Fruit fly (Drosophila melanogaster) whole organism, wandering third instar larva: ENCODE measurements around the gene phtm.

Experiments
- Abd-B ChIP-seq: fragments of >200 bp; optimal IDR thresholded peaks from 2 replicates; lab custom pipeline; 2017; ENCODE audit warnings: missing biosample characterization, missing genetic modification characterization
- CG9705 ChIP-seq: fragments of 200-800 bp; sonication (Bioruptor generic); optimal IDR thresholded peaks from 2 replicates; lab custom pipeline; 2018; ENCODE audit warnings: missing biosample characterization, mild to moderate bottlenecking, missing genetic modification characterization
- Dfd ChIP-seq: fragments of >200 bp; optimal IDR thresholded peaks from 2 replicates; lab custom pipeline; 2017; ENCODE audit warnings: missing biosample characterization, missing genetic modification characterization
- Dif ChIP-seq: fragments of 200-275, 200-300 bp; sonication (Bioruptor generic); optimal IDR thresholded peaks from 2 replicates; lab custom pipeline; 2018; ENCODE audit warnings: missing biosample characterization, missing genetic modification characterization; ENCODE audit not compliant: partially characterized antibody
- GATAd ChIP-seq: sonication (Bioruptor generic); optimal IDR thresholded peaks from 2 replicates; lab custom pipeline; 2016; ENCODE audit warnings: missing biosample characterization, missing genetic modification characterization
- HLH106 ChIP-seq: fragments of 200-800 bp; optimal IDR thresholded peaks from 3 replicates; lab custom pipeline; 2019; ENCODE audit warnings: missing biosample characterization, mild to moderate bottlenecking, missing genetic modification characterization, moderate library complexity
- Hnf4 ChIP-seq: fragments of 200-800 bp; sonication (Bioruptor generic); optimal IDR thresholded peaks from 2 replicates; lab custom pipeline; 2016; ENCODE audit warnings: missing biosample characterization, mild to moderate bottlenecking, missing genetic modification characterization
- Hr78 ChIP-seq: fragments of >200 bp; optimal IDR thresholded peaks from 2 replicates; lab custom pipeline; 2017; ENCODE audit warnings: missing biosample characterization, missing genetic modification characterization
- Jra ChIP-seq: sonication (Bioruptor generic); optimal IDR thresholded peaks from 2 replicates; lab custom pipeline; 2016; ENCODE audit warnings: missing biosample characterization, missing genetic modification characterization
- Mio ChIP-seq: sonication (Bioruptor generic); optimal IDR thresholded peaks from 2 replicates; lab custom pipeline; 2016; ENCODE audit warnings: missing biosample characterization, missing genetic modification characterization
- Myc ChIP-seq: fragments of >200 bp; optimal IDR thresholded peaks from 2 replicates; lab custom pipeline; 2017
- N ChIP-seq: fragments of >200 bp; optimal IDR thresholded peaks from 2 replicates; lab custom pipeline; 2018; ENCODE audit warnings: missing biosample characterization, missing external identifiers, missing genetic modification characterization
- OdsH ChIP-seq: fragments of 200-800 bp; sonication (Bioruptor generic); optimal IDR thresholded peaks from 2 replicates; lab custom pipeline; 2016; ENCODE audit warnings: missing biosample characterization, mild to moderate bottlenecking, missing genetic modification characterization
- Rel ChIP-seq, 2 experiments: fragments of 200-800 bp; sonication (Bioruptor generic) in 1 of 2; optimal IDR thresholded peaks; 2 replicates in 1 of 2; 3 replicates in 1 of 2; lab custom pipeline; 2016 to 2019; ENCODE audit warnings: mild to moderate bottlenecking in 2 of 2, missing biosample characterization in 2 of 2, missing genetic modification characterization in 2 of 2, moderate library complexity in 1 of 2
- Sp1 ChIP-seq: fragments of 200-800 bp; sonication (Bioruptor generic); optimal IDR thresholded peaks from 3 replicates; lab custom pipeline; 2019; ENCODE audit warnings: missing biosample characterization, mild to moderate bottlenecking, missing genetic modification characterization, moderate library complexity
- Vsx2 ChIP-seq: fragments of 200-300, 225-300 bp; sonication (Bioruptor generic); optimal IDR thresholded peaks from 2 replicates; lab custom pipeline; 2018; ENCODE audit warnings: missing biosample characterization, missing genetic modification characterization; ENCODE audit not compliant: partially characterized antibody
- br ChIP-seq: fragments of 200-800 bp; sonication (Bioruptor generic); optimal IDR thresholded peaks from 2 replicates; lab custom pipeline; 2016; ENCODE audit warnings: missing biosample characterization, missing genetic modification characterization
- brk ChIP-seq: fragments of 200-800 bp; sonication (Bioruptor generic); optimal IDR thresholded peaks from 2 replicates; lab custom pipeline; 2016; ENCODE audit warnings: missing biosample characterization, mild to moderate bottlenecking, missing genetic modification characterization
- dmrt93B ChIP-seq: fragments of 200-800 bp; sonication (Bioruptor generic); optimal IDR thresholded peaks from 2 replicates; lab custom pipeline; 2018; ENCODE audit warnings: missing biosample characterization, mild to moderate bottlenecking, missing genetic modification characterization
- dsf ChIP-seq: sonication (Bioruptor generic); optimal IDR thresholded peaks from 2 replicates; lab custom pipeline; 2016; ENCODE audit warnings: missing biosample characterization, missing genetic modification characterization, borderline replicate concordance
- ey ChIP-seq: fragments of 200-800 bp; sonication (Bioruptor generic); optimal IDR thresholded peaks from 2 replicates; lab custom pipeline; 2016; ENCODE audit warnings: missing biosample characterization, missing genetic modification characterization
- fru ChIP-seq: fragments of 200-800 bp; sonication (Bioruptor generic); optimal IDR thresholded peaks from 3 replicates; lab custom pipeline; 2016; ENCODE audit warnings: missing biosample characterization, mild to moderate bottlenecking, missing genetic modification characterization
- h ChIP-seq: fragments of 200-800 bp; sonication (Bioruptor generic); optimal IDR thresholded peaks from 3 replicates; lab custom pipeline; 2016; ENCODE audit warnings: missing biosample characterization, mild to moderate bottlenecking, missing genetic modification characterization
- jim ChIP-seq: fragments of 175-275, 200-325 bp; sonication (Bioruptor generic); optimal IDR thresholded peaks from 2 replicates; lab custom pipeline; 2016; ENCODE audit warnings: missing biosample characterization, mild to moderate bottlenecking, missing genetic modification characterization
- pan ChIP-seq: fragments of >200 bp; optimal IDR thresholded peaks from 2 replicates; lab custom pipeline; 2017
- psq ChIP-seq: fragments of 200-800 bp; sonication (Bioruptor generic); optimal IDR thresholded peaks from 3 replicates; lab custom pipeline; 2017; ENCODE audit warnings: missing biosample characterization, mild to moderate bottlenecking, missing genetic modification characterization, moderate library complexity
- rgr ChIP-seq: fragments of 200-800 bp; sonication (Bioruptor generic); optimal IDR thresholded peaks from 3 replicates; lab custom pipeline; 2016; ENCODE audit warnings: missing biosample characterization, mild to moderate bottlenecking, missing genetic modification characterization
- sage ChIP-seq: fragments of 200-800 bp; sonication (Bioruptor generic); optimal IDR thresholded peaks from 2 replicates; lab custom pipeline; 2016; ENCODE audit warnings: missing biosample characterization, mild to moderate bottlenecking, missing genetic modification characterization
- sv ChIP-seq: fragments of 200-800 bp; sonication (Bioruptor generic); optimal IDR thresholded peaks from 3 replicates; lab custom pipeline; 2016; ENCODE audit warnings: missing biosample characterization, missing genetic modification characterization
- tai ChIP-seq: sonication (Bioruptor generic); optimal IDR thresholded peaks from 2 replicates; lab custom pipeline; 2016; ENCODE audit warnings: missing biosample characterization, missing genetic modification characterization
- usp ChIP-seq: fragments of >200 bp; optimal IDR thresholded peaks from 2 replicates; lab custom pipeline; 2017; ENCODE audit warnings: missing biosample characterization, missing genetic modification characterization
- woc ChIP-seq: sonication (Bioruptor generic); optimal IDR thresholded peaks from 2 replicates; lab custom pipeline; 2016; ENCODE audit warnings: missing biosample characterization, mild to moderate bottlenecking, missing genetic modification characterization

The phtm gene

DNA sequence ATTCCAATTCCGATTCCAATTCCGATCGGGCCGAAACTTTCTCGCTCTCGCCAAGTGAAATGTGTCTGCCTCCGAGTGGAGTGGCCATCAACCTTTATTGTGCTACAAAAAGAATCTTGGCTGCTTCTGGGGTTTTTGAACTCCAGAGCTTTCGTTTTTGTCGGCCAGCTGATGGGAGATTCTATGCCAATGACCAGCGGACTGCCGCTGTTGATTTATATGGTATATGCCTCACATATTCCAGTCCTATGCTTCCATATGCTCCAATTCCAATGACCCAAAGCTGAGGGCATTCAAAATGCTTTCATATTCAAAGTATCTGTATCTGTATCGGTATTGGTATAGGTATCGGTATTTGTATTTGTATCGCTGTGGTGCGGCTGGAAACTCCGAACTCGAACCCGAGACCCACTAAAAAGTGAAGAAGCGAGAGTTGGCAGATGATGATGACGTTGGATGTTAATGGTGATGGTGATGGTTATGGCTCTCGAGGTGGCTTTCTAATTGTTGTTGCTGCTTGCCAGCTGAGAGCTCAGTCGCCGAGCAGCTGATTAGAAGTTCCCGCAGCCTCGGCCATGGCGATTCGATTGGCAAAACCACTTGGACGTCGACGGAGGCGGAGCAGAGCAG is 12.6 kb upstream of the phtm start:
- TF ChIP-seq Rel (GFP tag; optimal IDR thresholded peaks at IDR 0.05; lab: Kevin White, UChicago) = no peak
- TF ChIP-seq Rel (tag; optimal IDR thresholded peaks at IDR 0.05; lab: Kevin White, UChicago) = no peak
- TF ChIP-seq dmrt93B = no peak
- no peak for TF ChIP-seq h (GFP tag; lab: Kevin White, UChicago)
- no peak for TF ChIP-seq Abd-B (GFP tag; lab: Kevin White, UChicago)
- no peak for TF ChIP-seq N (GFP tag; lab: Kevin White, UChicago)
- TF ChIP-seq br (GFP tag; lab: Kevin White, UChicago) = no peak
- TF ChIP-seq woc (GFP tag; lab: Kevin White, UChicago) = no peak
- no peak for TF ChIP-seq Myc (lab: Kevin White, UChicago)
- no peak for TF ChIP-seq Sp1 (GFP tag; lab: Kevin White, UChicago)
- no peak for TF ChIP-seq sv (GFP tag; lab: Kevin White, UChicago)
- no peak for TF ChIP-seq Vsx2 (GFP tag; lab: Kevin White, UChicago)
- TF ChIP-seq sage = no peak
- TF ChIP-seq CG9705 (GFP tag; lab: Kevin White, UChicago) = no peak
- TF ChIP-seq Dfd (GFP tag; lab: Kevin White, UChicago) = no peak
- TF ChIP-seq Jra (GFP tag; lab: Kevin White, UChicago) = no peak

DNA sequence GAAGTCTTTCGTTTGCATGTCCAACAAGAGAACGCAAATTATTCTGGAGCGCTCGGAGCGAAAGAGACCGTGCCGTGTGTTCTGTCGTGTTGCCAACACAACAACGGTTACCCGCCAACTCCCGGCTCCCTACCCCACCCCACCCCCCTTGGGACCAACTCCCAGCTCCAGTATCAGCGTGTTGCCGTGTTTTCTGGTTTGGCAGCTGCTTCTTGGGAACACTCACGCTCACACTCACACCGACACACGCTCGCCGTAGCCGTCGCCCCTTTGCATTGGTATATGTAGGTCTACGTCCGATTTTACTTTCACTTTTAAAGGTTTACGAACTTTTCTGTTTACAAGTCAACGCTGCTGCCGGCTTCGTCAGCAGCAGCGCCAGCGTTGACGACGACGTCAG is 10.3 kb upstream of the phtm start:
- no peak for TF ChIP-seq dsf
- TF ChIP-seq N (GFP tag; lab: Kevin White, UChicago) = no peak
- TF ChIP-seq Myc (lab: Kevin White, UChicago) = no peak
- TF ChIP-seq brk (GFP tag; lab: Kevin White, UChicago) = no peak
- TF ChIP-seq OdsH = no peak
- no peak for TF ChIP-seq Mio (GFP tag; lab: Kevin White, UChicago)
- no peak for TF ChIP-seq sage
- TF ChIP-seq fru (GFP tag; lab: Kevin White, UChicago) = no peak
- no peak for TF ChIP-seq ey (GFP tag; lab: Kevin White, UChicago)
- no peak for TF ChIP-seq psq (GFP tag; lab: Kevin White, UChicago)
- no peak for TF ChIP-seq Rel (GFP tag; optimal IDR thresholded peaks at IDR 0.05; lab: Kevin White, UChicago)
- TF ChIP-seq Rel (tag; optimal IDR thresholded peaks at IDR 0.05; lab: Kevin White, UChicago) = no peak
- no peak for TF ChIP-seq h (GFP tag; lab: Kevin White, UChicago)
- no peak for TF ChIP-seq GATAd (GFP tag; lab: Kevin White, UChicago)

DNA sequence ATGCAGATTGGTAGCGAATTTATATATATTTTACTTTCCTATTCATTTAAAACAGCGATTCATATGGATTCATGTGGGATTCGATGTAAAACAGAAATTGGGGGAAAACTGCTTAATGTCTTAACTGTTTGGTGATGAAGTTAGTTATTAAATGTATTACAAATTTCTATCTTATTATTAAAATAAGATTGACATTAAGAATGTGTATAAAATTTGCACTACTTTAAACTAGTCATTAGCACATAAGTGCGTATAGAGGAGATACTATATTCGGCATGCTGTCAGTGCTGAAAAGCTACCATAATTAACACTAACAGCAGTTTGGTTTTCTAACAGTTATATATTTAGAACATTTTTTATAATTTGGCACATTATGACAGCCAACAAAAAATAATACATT is 9.9 kb upstream of the phtm start:
- no peak for TF ChIP-seq Mio (GFP tag; lab: Kevin White, UChicago)
- no peak for TF ChIP-seq tai (GFP tag; lab: Kevin White, UChicago)
- TF ChIP-seq Abd-B (GFP tag; lab: Kevin White, UChicago) = no peak

DNA sequence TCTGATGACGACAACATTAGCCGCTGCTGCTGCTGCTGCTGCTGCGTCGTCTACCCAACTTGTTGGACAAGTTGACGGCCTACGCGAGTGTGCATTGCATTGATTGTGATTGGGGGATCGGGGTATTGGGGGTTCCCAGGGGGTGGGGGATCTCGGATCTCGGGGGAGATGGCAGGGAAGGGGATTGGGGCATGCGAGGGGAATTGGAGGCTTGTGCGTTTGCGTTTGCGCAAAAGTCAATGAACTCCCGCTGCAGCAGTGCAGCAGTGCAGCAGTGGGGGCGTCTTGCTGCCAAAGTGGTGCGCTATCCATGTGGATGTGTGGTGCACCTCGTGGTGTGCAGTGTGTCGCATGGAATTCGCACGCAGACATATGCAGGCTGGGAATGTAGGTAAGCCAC is 8.8 kb upstream of the phtm start:
- TF ChIP-seq Jra (GFP tag; lab: Kevin White, UChicago) (no peak), h (GFP tag; lab: Kevin White, UChicago) (no peak), ey (GFP tag; lab: Kevin White, UChicago) (no peak), jim (GFP tag; lab: Kevin White, UChicago) (no peak), GATAd (GFP tag; lab: Kevin White, UChicago) (no peak), usp (no peak)
- TF ChIP-seq, all 38 proteins: peak for 0

DNA sequence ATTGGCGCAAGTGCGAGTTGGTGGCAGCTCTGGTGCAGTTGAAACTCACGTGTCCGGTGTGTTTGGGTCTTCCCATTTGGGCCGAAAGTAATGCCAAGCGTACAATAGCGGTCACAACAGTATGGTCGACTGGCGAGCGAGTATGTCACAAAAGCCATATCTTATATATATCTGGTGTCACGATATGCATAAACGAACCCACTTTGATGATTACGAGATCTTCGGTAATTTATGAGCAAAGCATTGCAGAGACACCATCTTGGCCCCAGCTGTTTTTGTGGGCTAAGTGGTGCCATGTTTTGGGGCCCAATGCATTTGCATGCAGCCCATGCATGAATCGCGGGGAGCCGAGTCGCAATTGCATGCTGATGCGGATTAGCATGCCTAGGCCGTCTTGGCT is 6.7 kb upstream of the phtm start:
- TF ChIP-seq N (GFP tag; lab: Kevin White, UChicago) (no peak), Mio (GFP tag; lab: Kevin White, UChicago) (no peak), sv (GFP tag; lab: Kevin White, UChicago) (no peak), brk (GFP tag; lab: Kevin White, UChicago) (no peak), fru (GFP tag; lab: Kevin White, UChicago) (no peak), dmrt93B (no peak), sage (no peak), Dif (GFP tag; lab: Kevin White, UChicago) (no peak), Dfd (GFP tag; lab: Kevin White, UChicago) (no peak), Abd-B (GFP tag; lab: Kevin White, UChicago) (no peak), Jra (GFP tag; lab: Kevin White, UChicago) (no peak), Sp1 (GFP tag; lab: Kevin White, UChicago) (no peak), OdsH (no peak), rgr (GFP tag; lab: Kevin White, UChicago) (no peak), Hr78 (GFP tag; lab: Kevin White, UChicago) (no peak), HLH106 (tag; lab: Kevin White, UChicago) (no peak), GATAd (GFP tag; lab: Kevin White, UChicago) (no peak), pan (lab: Kevin White, UChicago) (no peak), Hnf4 (GFP tag; lab: Kevin White, UChicago) (no peak), usp (no peak)
